Worm (Caenorhabditis elegans): Measurements from ENCODE around the gene T05H4.3.

- TF ChIP-seq flt-1 (GFP tag; IDR thresholded peaks at IDR 0.05) (no peak), klf-2 (GFP tag; conservative IDR thresholded peaks at IDR 0.05) (no peak)
Measured at ce11 chrV:6411161-6411560, 31.0 kb upstream of the T05H4.3 start.
